Fruit fly (Drosophila melanogaster): ENCODE results near the gene brv1.

Gene brv1

dm6 chr3L:19495991-19496588 lies 9.8 kb upstream of the brv1 start (continued):
- TF ChIP-seq CG2116 (GFP tag; optimal IDR thresholded peaks at IDR 0.05) (no peak), pzg (GFP tag; optimal IDR thresholded peaks at IDR 0.05) (no peak), gem (tag; optimal IDR thresholded peaks at IDR 0.05) (peak; percentile 26), pnt (GFP tag; optimal IDR thresholded peaks at IDR 0.05) (no peak), Camta (GFP tag; optimal IDR thresholded peaks at IDR 0.05) (no peak), dati (GFP tag; IDR thresholded peaks at IDR 0.05) (no peak), CoRest (tag; optimal IDR thresholded peaks at IDR 0.05) (peak; percentile 8), bigmax (GFP tag; optimal IDR thresholded peaks at IDR 0.05) (no peak), CG12071 (GFP tag; optimal IDR thresholded peaks at IDR 0.05) (peak; percentile 41), CG18619 (GFP tag; optimal IDR thresholded peaks at IDR 0.05) (no peak), Hmx (GFP tag; optimal IDR thresholded peaks at IDR 0.05) (no peak), CG12659 (GFP tag; optimal IDR thresholded peaks at IDR 0.05) (peak; percentile 2), CG17568 (GFP tag; optimal IDR thresholded peaks at IDR 0.05) (peak; percentile 15), CG4820 (GFP tag; optimal IDR thresholded peaks at IDR 0.05) (no peak), CG34376 (GFP tag; optimal IDR thresholded peaks at IDR 0.05) (peak; percentile 63), CG5180 (GFP tag; optimal IDR thresholded peaks at IDR 0.05) (no peak), Neu2 (GFP tag; optimal IDR thresholded peaks at IDR 0.05; ENCODE audit: borderline replicate concordance) (no peak), dmrt99B (tag; optimal IDR thresholded peaks at IDR 0.05) (peak; percentile 1), CG10366 (GFP tag; IDR thresholded peaks at IDR 0.05) (no peak), run (tag; optimal IDR thresholded peaks at IDR 0.05) (no peak), hb (GFP tag; IDR thresholded peaks at IDR 0.05; ENCODE audit: partially characterized antibody) (no peak), Adf1 (GFP tag; IDR thresholded peaks at IDR 0.05) (no peak), Ada2b (GFP tag; IDR thresholded peaks at IDR 0.05) (no peak), CG15073 (GFP tag; optimal IDR thresholded peaks at IDR 0.05) (no peak), Fer3 (tag; optimal IDR thresholded peaks at IDR 0.05) (no peak), CG7372 (GFP tag; IDR thresholded peaks at IDR 0.05) (no peak), Blimp-1 (GFP tag; optimal IDR thresholded peaks at IDR 0.05) (no peak), CG11695 (GFP tag; IDR thresholded peaks at IDR 0.05) (no peak), Dad (GFP tag; optimal IDR thresholded peaks at IDR 0.05) (no peak), org-1 (GFP tag; optimal IDR thresholded peaks at IDR 0.05) (no peak), hkb (optimal IDR thresholded peaks at IDR 0.05) (no peak), hkb (GFP tag; IDR thresholded peaks at IDR 0.05) (no peak), CG10979 (tag; optimal IDR thresholded peaks at IDR 0.05) (no peak), pho (GFP tag; optimal IDR thresholded peaks at IDR 0.05) (no peak), CG11398 (GFP tag; optimal IDR thresholded peaks at IDR 0.05) (no peak), Hmr (GFP tag; optimal IDR thresholded peaks at IDR 0.05) (peak; percentile 7), Dll (GFP tag; IDR thresholded peaks at IDR 0.05; ENCODE audit: partially characterized antibody) (no peak), CG6854 (GFP tag; optimal IDR thresholded peaks at IDR 0.05) (no peak), sob (GFP tag; IDR thresholded peaks at IDR 0.05) (no peak), nau (GFP tag; optimal IDR thresholded peaks at IDR 0.05) (no peak), CG6791 (GFP tag; IDR thresholded peaks at IDR 0.05; ENCODE audit: partially characterized antibody) (no peak), CG11247 (GFP tag; IDR thresholded peaks at IDR 0.05) (no peak), dm (GFP tag; optimal IDR thresholded peaks at IDR 0.05) (no peak), gro (GFP tag; optimal IDR thresholded peaks at IDR 0.05) (no peak), otp (GFP tag; IDR thresholded peaks at IDR 0.05) (no peak), fu2 (GFP tag; optimal IDR thresholded peaks at IDR 0.05) (no peak), CG2678 (tag; optimal IDR thresholded peaks at IDR 0.05) (peak; percentile 46), lbe (GFP tag; optimal IDR thresholded peaks at IDR 0.05) (no peak), Awh (GFP tag; IDR thresholded peaks at IDR 0.05) (no peak), CG10543 (GFP tag; optimal IDR thresholded peaks at IDR 0.05) (peak; percentile 9), BtbVII (GFP tag; optimal IDR thresholded peaks at IDR 0.05) (peak; percentile 11)

Measured in whole organism, embryonic.